Fruit fly (Drosophila melanogaster) whole organism, prepupa: ENCODE data around the gene TotC.

Experiments used
- Blimp-1 ChIP-seq: fragments of 200-800 bp; sonication (Bioruptor generic); optimal IDR thresholded peaks from 3 replicates; lab custom pipeline; 2017; ENCODE audit warnings: missing biosample characterization, missing genetic modification characterization, mild to moderate bottlenecking, moderate library complexity, missing genetic modification reagents
- CG10669 ChIP-seq: fragments of 200-800 bp; sonication (Bioruptor generic); optimal IDR thresholded peaks from 3 replicates; lab custom pipeline; 2018; ENCODE audit warnings: missing biosample characterization, mild to moderate bottlenecking, missing genetic modification characterization, moderate library complexity
- CG11294 ChIP-seq: fragments of 200-800 bp; sonication (Bioruptor generic); IDR thresholded peaks from 2 replicates; pipeline ENCODE4 v1.3.6; 2022; ENCODE audit warnings: missing biosample characterization, missing genetic modification characterization
- CG11902 ChIP-seq: fragments of 200-800 bp; sonication (Bioruptor generic); optimal IDR thresholded peaks from 3 replicates; lab custom pipeline; 2016; ENCODE audit warnings: missing biosample characterization, missing genetic modification characterization
- CG15336 ChIP-seq: fragments of 200-800 bp; sonication (Bioruptor generic); IDR thresholded peaks from 2 replicates; pipeline ENCODE4 v1.3.6; 2022; ENCODE audit warnings: missing biosample characterization, missing genetic modification characterization
- CG1621 ChIP-seq: fragments of 200-800 bp; sonication (Bioruptor generic); optimal IDR thresholded peaks from 3 replicates; lab custom pipeline; 2018; ENCODE audit warnings: missing biosample characterization, mild to moderate bottlenecking, missing genetic modification characterization
- CG16779 ChIP-seq: fragments of 200-800 bp; sonication (Bioruptor generic); optimal IDR thresholded peaks from 3 replicates; lab custom pipeline; 2017; ENCODE audit warnings: missing biosample characterization, mild to moderate bottlenecking, missing genetic modification characterization
- CG3032 ChIP-seq: fragments of 200-800 bp; optimal IDR thresholded peaks from 2 replicates; lab custom pipeline; 2019; ENCODE audit warnings: missing biosample characterization, mild to moderate bottlenecking, missing genetic modification characterization, moderate library complexity
- CG31627 ChIP-seq: fragments of 200-800 bp; sonication (Bioruptor generic); optimal IDR thresholded peaks from 3 replicates; lab custom pipeline; 2016; ENCODE audit warnings: missing biosample characterization, missing genetic modification characterization
- CG32006 ChIP-seq: fragments of 200-800 bp; sonication (Bioruptor generic); optimal IDR thresholded peaks from 3 replicates; lab custom pipeline; 2017; ENCODE audit warnings: missing biosample characterization, mild to moderate bottlenecking, missing genetic modification characterization
- CG34406 ChIP-seq: fragments of 200-800 bp; sonication (Bioruptor generic); optimal IDR thresholded peaks from 3 replicates; lab custom pipeline; 2016; ENCODE audit warnings: missing biosample characterization, missing genetic modification characterization
- CG3919 ChIP-seq: fragments of 200-800 bp; sonication (Bioruptor generic); optimal IDR thresholded peaks from 3 replicates; lab custom pipeline; 2016; ENCODE audit warnings: missing biosample characterization, missing genetic modification characterization
- CG6163 ChIP-seq: fragments of 200-800 bp; sonication (Bioruptor generic); IDR thresholded peaks from 3 replicates; pipeline ENCODE4 v1.3.6; 2022; ENCODE audit warnings: missing biosample characterization, missing genetic modification characterization
- CG6792 ChIP-seq: fragments of 200-800 bp; sonication (Bioruptor generic); optimal IDR thresholded peaks from 3 replicates; lab custom pipeline; 2016; ENCODE audit warnings: missing biosample characterization, missing genetic modification characterization
- CG6808 ChIP-seq: fragments of 200-800 bp; sonication (Bioruptor generic); optimal IDR thresholded peaks from 3 replicates; lab custom pipeline; 2017; ENCODE audit warnings: missing biosample characterization, missing genetic modification characterization, mild to moderate bottlenecking, moderate library complexity, missing genetic modification reagents
- CG6854 ChIP-seq: fragments of 200-800 bp; sonication (Bioruptor generic); optimal IDR thresholded peaks from 2 replicates; lab custom pipeline; 2017; ENCODE audit warnings: missing biosample characterization, mild to moderate bottlenecking, missing genetic modification characterization
- CG7368 ChIP-seq: fragments of 200-800 bp; sonication (Bioruptor generic); optimal IDR thresholded peaks from 3 replicates; lab custom pipeline; 2016; ENCODE audit warnings: missing biosample characterization, missing genetic modification characterization
- CG8119 ChIP-seq: fragments of 200-800 bp; sonication (Bioruptor generic); IDR thresholded peaks from 3 replicates; pipeline ENCODE4 v1.3.6; 2022; ENCODE audit warnings: missing biosample characterization, missing genetic modification characterization
- CG8319 ChIP-seq: fragments of 200-800 bp; sonication (Bioruptor generic); optimal IDR thresholded peaks from 3 replicates; lab custom pipeline; 2016; ENCODE audit warnings: missing biosample characterization, missing genetic modification characterization
- CG8632 ChIP-seq: fragments of 200-800 bp; sonication (Bioruptor generic); optimal IDR thresholded peaks from 3 replicates; lab custom pipeline; 2016; ENCODE audit warnings: missing biosample characterization, missing genetic modification characterization
- CG9139 ChIP-seq: fragments of 200-800 bp; sonication (Bioruptor generic); optimal IDR thresholded peaks from 3 replicates; lab custom pipeline; 2017; ENCODE audit warnings: missing biosample characterization, mild to moderate bottlenecking, missing genetic modification characterization
- Eip75B ChIP-seq: fragments of 200-800 bp; sonication (Bioruptor generic); optimal IDR thresholded peaks from 3 replicates; lab custom pipeline; 2016; ENCODE audit warnings: missing biosample characterization, missing genetic modification characterization
- Eip78C ChIP-seq: fragments of 200-800 bp; sonication (Bioruptor generic); peaks from one replicate; lab custom pipeline; 2016; ENCODE audit warnings: missing biosample characterization, missing genetic modification characterization
- Eip93F ChIP-seq: fragments of 200-800 bp; sonication (Bioruptor generic); optimal IDR thresholded peaks from 2 replicates; lab custom pipeline; 2016; ENCODE audit warnings: missing biosample characterization, mild to moderate bottlenecking, missing genetic modification characterization
- Ets96B ChIP-seq: fragments of 200-800 bp; optimal IDR thresholded peaks from 2 replicates; lab custom pipeline; 2019; ENCODE audit warnings: missing biosample characterization, mild to moderate bottlenecking, missing genetic modification characterization, moderate library complexity
- Hr38 ChIP-seq: sonication (Bioruptor generic); optimal IDR thresholded peaks from 2 replicates; lab custom pipeline; 2016; ENCODE audit warnings: missing biosample characterization, missing genetic modification characterization
- Hr39 ChIP-seq: fragments of 200-800 bp; sonication (Bioruptor generic); optimal IDR thresholded peaks from 2 replicates; lab custom pipeline; 2016; ENCODE audit warnings: missing biosample characterization, missing genetic modification characterization
- Lpt ChIP-seq: fragments of 200-800 bp; sonication (Bioruptor generic); optimal IDR thresholded peaks from 3 replicates; lab custom pipeline; 2016; ENCODE audit warnings: missing biosample characterization, missing genetic modification characterization
- Met ChIP-seq: fragments of 200-800 bp; sonication (Bioruptor generic); optimal IDR thresholded peaks from 3 replicates; lab custom pipeline; 2016; ENCODE audit warnings: missing biosample characterization, missing genetic modification characterization
- OdsH ChIP-seq: fragments of 200-800 bp; sonication (Bioruptor generic); optimal IDR thresholded peaks from 3 replicates; lab custom pipeline; 2016; ENCODE audit warnings: missing biosample characterization, missing genetic modification characterization
- Smox ChIP-seq: fragments of 200-800 bp; sonication (Bioruptor generic); optimal IDR thresholded peaks from 3 replicates; lab custom pipeline; 2016; ENCODE audit warnings: missing biosample characterization, missing genetic modification characterization
- Sox102F ChIP-seq: fragments of 200-800 bp; sonication (Bioruptor generic); optimal IDR thresholded peaks from 2 replicates; lab custom pipeline; 2016; ENCODE audit warnings: missing biosample characterization, mild to moderate bottlenecking, missing genetic modification characterization
- Sox14 ChIP-seq: fragments of 200-800 bp; sonication (Bioruptor generic); optimal IDR thresholded peaks from 3 replicates; lab custom pipeline; 2016; ENCODE audit warnings: missing biosample characterization, missing genetic modification characterization
- achi ChIP-seq: fragments of 200-800 bp; sonication (Bioruptor generic); optimal IDR thresholded peaks from 3 replicates; lab custom pipeline; 2016; ENCODE audit warnings: missing biosample characterization, missing genetic modification characterization
- acj6 ChIP-seq: fragments of 200-800 bp; sonication (Bioruptor generic); optimal IDR thresholded peaks from 3 replicates; lab custom pipeline; 2016; ENCODE audit warnings: missing biosample characterization, missing genetic modification characterization
- cyc ChIP-seq: fragments of 200-800 bp; sonication (Bioruptor generic); optimal IDR thresholded peaks from 3 replicates; lab custom pipeline; 2016; ENCODE audit warnings: missing biosample characterization, missing genetic modification characterization
- dsx ChIP-seq: fragments of 200-800 bp; optimal IDR thresholded peaks from 3 replicates; lab custom pipeline; 2019; ENCODE audit warnings: missing biosample characterization, mild to moderate bottlenecking, missing genetic modification characterization, moderate library complexity; ENCODE audit not compliant: poor library complexity, severe bottlenecking
- eg ChIP-seq: fragments of 200-800 bp; sonication (Bioruptor generic); IDR thresholded peaks from 3 replicates; pipeline ENCODE4 v1.3.6; 2022; ENCODE audit warnings: missing biosample characterization, missing genetic modification characterization
- esn ChIP-seq: fragments of 200-800 bp; sonication (Bioruptor generic); optimal IDR thresholded peaks from 2 replicates; lab custom pipeline; 2016; ENCODE audit warnings: missing biosample characterization, mild to moderate bottlenecking, missing genetic modification characterization, moderate library complexity
- fd59A ChIP-seq: fragments of 200-800 bp; sonication (Bioruptor generic); optimal IDR thresholded peaks from 2 replicates; lab custom pipeline; 2017; ENCODE audit warnings: missing biosample characterization, mild to moderate bottlenecking, missing genetic modification characterization, missing genetic modification reagents
- fd85E ChIP-seq: fragments of 200-800 bp; sonication (Bioruptor generic); optimal IDR thresholded peaks from 3 replicates; lab custom pipeline; 2016; ENCODE audit warnings: missing biosample characterization, missing genetic modification characterization
- fkh ChIP-seq: fragments of 200-800 bp; sonication (Bioruptor generic); optimal IDR thresholded peaks from 3 replicates; lab custom pipeline; 2017; ENCODE audit warnings: missing biosample characterization, mild to moderate bottlenecking, missing genetic modification characterization, moderate library complexity
- pdm3 ChIP-seq: fragments of 200-800 bp; sonication (Bioruptor generic); optimal IDR thresholded peaks from 3 replicates; lab custom pipeline; 2016; ENCODE audit warnings: missing biosample characterization, missing genetic modification characterization
- salr ChIP-seq, 2 experiments: fragments of 200-800 bp; sonication (Bioruptor generic); optimal IDR thresholded peaks; 3 replicates each; lab custom pipeline; 2016 to 2018; ENCODE audit warnings: missing biosample characterization in 2 of 2, missing genetic modification characterization in 2 of 2, mild to moderate bottlenecking in 1 of 2
- spab ChIP-seq: fragments of 200-800 bp; sonication (Bioruptor generic); optimal IDR thresholded peaks from 2 replicates; lab custom pipeline; 2017; ENCODE audit warnings: missing biosample characterization, mild to moderate bottlenecking, missing genetic modification characterization, missing genetic modification reagents
- svp ChIP-seq: fragments of 200-800 bp; sonication (Bioruptor generic); peaks from one replicate; lab custom pipeline; 2016; ENCODE audit warnings: missing biosample characterization, missing genetic modification characterization
- topi ChIP-seq: fragments of 200-800 bp; sonication (Bioruptor generic); optimal IDR thresholded peaks from 3 replicates; lab custom pipeline; 2016; ENCODE audit warnings: missing biosample characterization, missing genetic modification characterization
- vri ChIP-seq: fragments of 200-800 bp; sonication (Bioruptor generic); optimal IDR thresholded peaks from 3 replicates; lab custom pipeline; 2016; ENCODE audit warnings: missing biosample characterization, mild to moderate bottlenecking, missing genetic modification characterization

TotC gene

DNA sequence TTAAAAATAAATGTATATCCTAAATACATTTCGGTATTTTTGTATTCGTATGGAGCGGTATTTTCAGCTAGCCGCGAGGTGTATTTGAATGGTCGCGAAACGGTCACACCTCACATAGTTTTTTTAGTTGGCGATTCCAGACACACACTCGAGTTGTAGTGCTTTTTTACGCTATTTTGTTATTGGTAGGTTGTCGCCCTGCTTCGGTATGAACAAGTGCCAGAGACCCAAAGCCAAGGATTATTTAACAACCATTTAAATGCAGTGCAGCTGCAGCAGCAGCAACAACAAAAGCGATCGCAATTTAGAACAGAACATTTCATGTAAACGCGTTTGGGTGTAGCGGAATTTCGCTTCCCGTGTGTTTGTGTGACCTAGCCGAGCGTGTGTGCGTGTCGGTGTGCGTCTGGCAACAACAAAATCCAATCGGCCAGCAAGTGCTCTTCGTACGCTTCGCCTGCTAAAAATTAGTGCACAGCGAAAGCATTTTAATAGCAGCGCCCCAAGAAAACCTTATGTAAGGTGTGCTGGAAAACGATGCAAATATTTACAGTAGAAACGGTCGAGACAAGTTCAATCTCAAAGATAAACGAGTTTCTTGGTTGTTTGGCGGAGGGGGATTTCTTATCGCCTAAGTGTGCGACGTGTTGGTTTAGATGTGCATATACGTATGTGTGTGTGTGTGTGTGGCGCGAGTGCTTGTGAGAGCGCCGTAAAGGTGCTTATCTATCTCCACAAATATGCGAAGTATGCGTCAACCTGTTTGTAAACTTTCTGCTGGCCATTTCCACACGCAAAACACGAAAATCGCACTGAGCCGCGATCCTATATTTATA, 39.9 kb upstream of the TotC start, which contains the start of gene Synd (continued):
- TF ChIP-seq CG15336 (GFP tag; lab: Robert Waterston, UW): 0 out of 2 replicates have a peak, but pooled peaks have one; percentile 34
- no peak for TF ChIP-seq Smox
- peak; percentile 32; the same call in 1 of the 2 replicates for TF ChIP-seq CG11294 (GFP tag; lab: Robert Waterston, UW)
- peak; percentile 11 for TF ChIP-seq cyc (GFP tag; lab: Kevin White, UChicago)
- peak; percentile 45 for TF ChIP-seq CG32006 (GFP tag; lab: Kevin White, UChicago)
- TF ChIP-seq Met: peak; percentile 24
- TF ChIP-seq CG9139 (GFP tag; lab: Kevin White, UChicago): peak; percentile 39
- TF ChIP-seq fd59A: no peak
- peak; percentile 47; the same call in 2 of the 3 replicates for TF ChIP-seq eg
- TF ChIP-seq CG6854: peak; percentile 24
- TF ChIP-seq vri (GFP tag; lab: Kevin White, UChicago): peak; percentile 63
- peak; percentile 39 for TF ChIP-seq CG7368
- TF ChIP-seq Lpt: peak; percentile 51
- TF ChIP-seq CG8319: no peak
- peak; percentile 24 for TF ChIP-seq CG6808 (GFP tag; lab: Kevin White, UChicago)
- TF ChIP-seq Ets96B (tag; lab: Kevin White, UChicago): no peak
- TF ChIP-seq Eip93F (GFP tag; lab: Kevin White, UChicago): no peak
- peak; percentile 57 for TF ChIP-seq CG3919 (GFP tag; lab: Kevin White, UChicago)
- no peak for TF ChIP-seq Hr38 (GFP tag; lab: Kevin White, UChicago)
- peak; percentile 37 for TF ChIP-seq Eip78C
- peak; percentile 28 for TF ChIP-seq pdm3 (GFP tag; lab: Kevin White, UChicago)
- TF ChIP-seq CG1621 (tag; lab: Kevin White, UChicago): peak; percentile 16
- TF ChIP-seq Eip75B (GFP tag; lab: Kevin White, UChicago): peak; percentile 47
- TF ChIP-seq CG8632 (GFP tag; lab: Kevin White, UChicago): no peak
- peak; percentile 28 for TF ChIP-seq CG31627 (GFP tag; lab: Kevin White, UChicago)
- TF ChIP-seq svp (GFP tag; lab: Kevin White, UChicago): peak; percentile 67
- no peak for TF ChIP-seq CG3032
- peak; percentile 43 for TF ChIP-seq OdsH
- TF ChIP-seq dsx (GFP tag; lab: Kevin White, UChicago): no peak
- no peak for TF ChIP-seq CG11902 (GFP tag; lab: Kevin White, UChicago)
- peak; percentile 9 for TF ChIP-seq CG16779 (tag; lab: Kevin White, UChicago)
- no peak for TF ChIP-seq Sox102F
- peak; percentile 19 for TF ChIP-seq acj6 (GFP tag; lab: Kevin White, UChicago)
- no peak for TF ChIP-seq achi (GFP tag; lab: Kevin White, UChicago)
- no peak for TF ChIP-seq spab (GFP tag; lab: Kevin White, UChicago)
- TF ChIP-seq CG8119 (GFP tag; lab: Robert Waterston, UW): peak; percentile 53; the same call in 1 of the 3 replicates
- no peak for TF ChIP-seq fd85E (GFP tag; lab: Kevin White, UChicago)

dm6 chr3R:20833664-20834063, 39.1 kb upstream of the TotC start:
- TF ChIP-seq CG32006 (GFP tag; lab: Kevin White, UChicago): peak; percentile 67
- TF ChIP-seq CG8119 (GFP tag; lab: Robert Waterston, UW): peak; percentile 61; the same call in 2 of the 3 replicates
- TF ChIP-seq Sox14 (GFP tag; lab: Kevin White, UChicago): peak; percentile 13
- peak; percentile 80 for TF ChIP-seq svp (GFP tag; lab: Kevin White, UChicago)
- peak; percentile 20 for TF ChIP-seq Eip75B (GFP tag; lab: Kevin White, UChicago)
- peak; percentile 50; the same call in 1 of the 3 replicates for TF ChIP-seq eg
- TF ChIP-seq esn (GFP tag; lab: Kevin White, UChicago): peak; percentile 49
- TF ChIP-seq OdsH: peak; percentile 55
- TF ChIP-seq fkh (GFP tag; lab: Kevin White, UChicago): no peak
- peak; percentile 6 for TF ChIP-seq topi (GFP tag; lab: Kevin White, UChicago)
- peak; percentile 28 for TF ChIP-seq Hr39
- peak; percentile 28 for TF ChIP-seq cyc (GFP tag; lab: Kevin White, UChicago)
- peak; percentile 28 for TF ChIP-seq CG10669 (GFP tag; lab: Kevin White, UChicago)
- TF ChIP-seq Smox: peak; percentile 28
- TF ChIP-seq CG6792: no peak
- peak in 1 of 2 experiments; percentile 7 for TF ChIP-seq salr (GFP tag; optimal IDR thresholded peaks at IDR 0.05; lab: Kevin White, UChicago)
- no peak for TF ChIP-seq Hr38 (GFP tag; lab: Kevin White, UChicago)
- TF ChIP-seq Blimp-1 (GFP tag; lab: Kevin White, UChicago): no peak
- TF ChIP-seq CG6163 (GFP tag; lab: Robert Waterston, UW): 0 out of 3 replicates have a peak, but pooled peaks have one; percentile 29
- no peak for TF ChIP-seq CG3032
- peak; percentile 85 for TF ChIP-seq Eip78C
- TF ChIP-seq pdm3 (GFP tag; lab: Kevin White, UChicago): peak; percentile 56
- peak; percentile 34 for TF ChIP-seq CG31627 (GFP tag; lab: Kevin White, UChicago)
- TF ChIP-seq CG34406: peak; percentile 34
- TF ChIP-seq CG6808 (GFP tag; lab: Kevin White, UChicago): no peak
